Worm (Caenorhabditis elegans) whole organism, early embryonic: ENCODE results near the gene T19C4.24.

ENCODE experiments used
- B0310.2 ChIP-seq: sonication (generic microtip); optimal IDR thresholded peaks from 2 replicates; lab custom pipeline; 2016; ENCODE audit warnings: mild to moderate bottlenecking, missing genetic modification characterization, missing compliant biosample characterization
- F13C5.2 ChIP-seq: sonication (generic microtip); optimal IDR thresholded peaks from 2 replicates; lab custom pipeline; 2017; ENCODE audit warnings: mild to moderate bottlenecking, missing genetic modification characterization, inconsistent platforms, missing compliant biosample characterization
- aly-1 ChIP-seq: sonication (generic microtip); optimal IDR thresholded peaks from 2 replicates; lab custom pipeline; 2016; ENCODE audit warnings: missing genetic modification characterization, missing compliant biosample characterization
- ama-1 ChIP-seq: fragments of 150-350 bp; optimal IDR thresholded peaks from 2 replicates; lab custom pipeline; 2014
- ceh-13 ChIP-seq: fragments of 200-800 bp; sonication (Bioruptor generic); optimal IDR thresholded peaks from 2 replicates; lab custom pipeline; 2018; ENCODE audit warnings: mild to moderate bottlenecking, missing genetic modification characterization, missing compliant biosample characterization
- ceh-36 ChIP-seq: sonication (generic microtip); optimal IDR thresholded peaks from 2 replicates; lab custom pipeline; 2016; ENCODE audit warnings: missing genetic modification characterization, inconsistent platforms, missing compliant biosample characterization
- ets-7 ChIP-seq: sonication (generic microtip); optimal IDR thresholded peaks from 2 replicates; lab custom pipeline; 2016; ENCODE audit warnings: missing genotype, missing genetic modification characterization, missing compliant biosample characterization
- flt-1 ChIP-seq: fragments of 200-800 bp; sonication (Bioruptor generic); IDR thresholded peaks from 2 replicates; pipeline ENCODE4 v1.3.6; 2022; ENCODE audit warnings: missing genetic modification characterization, missing compliant biosample characterization
- hmbx-1 ChIP-seq: sonication (generic microtip); optimal IDR thresholded peaks from 2 replicates; lab custom pipeline; 2016; ENCODE audit warnings: mild to moderate bottlenecking, missing genetic modification characterization, missing compliant biosample characterization
- hmg-4 ChIP-seq: fragments of 200-800 bp; sonication (Bioruptor generic); optimal IDR thresholded peaks from 2 replicates; lab custom pipeline; 2018; ENCODE audit warnings: mild to moderate bottlenecking, missing genetic modification characterization, missing compliant biosample characterization
- hnd-1 ChIP-seq: sonication (generic microtip); optimal IDR thresholded peaks from 2 replicates; lab custom pipeline; 2016; ENCODE audit warnings: missing genetic modification characterization, missing compliant biosample characterization
- pes-1 ChIP-seq: fragments of 200-800 bp; sonication (Bioruptor generic); IDR thresholded peaks from 2 replicates; pipeline ENCODE4 v1.3.6; 2022; ENCODE audit warnings: missing genetic modification reagents, missing genetic modification characterization, missing compliant biosample characterization
- scrt-1 ChIP-seq: fragments of 200-800 bp; sonication (Bioruptor generic); IDR thresholded peaks from 2 replicates; pipeline ENCODE4 v1.3.6; 2022; ENCODE audit warnings: missing genetic modification characterization, missing compliant biosample characterization
- sea-1 ChIP-seq: fragments of 200-800 bp; sonication (Bioruptor generic); conservative IDR thresholded peaks from 2 replicates; pipeline ENCODE4 v1.3.6; 2022; ENCODE audit warnings: missing genetic modification characterization, missing compliant biosample characterization
- tbx-11 ChIP-seq: fragments of 200-800 bp; sonication (Bioruptor generic); IDR thresholded peaks from 2 replicates; pipeline ENCODE4 v1.3.6; 2022; ENCODE audit warnings: missing genetic modification characterization, missing compliant biosample characterization
- tbx-37 ChIP-seq: fragments of 200-800 bp; sonication (Bioruptor generic); conservative IDR thresholded peaks from 2 replicates; pipeline ENCODE4 v1.3.6; 2022; ENCODE audit warnings: missing genetic modification reagents, missing genetic modification characterization, missing compliant biosample characterization
- tra-4 ChIP-seq: sonication (generic microtip); optimal IDR thresholded peaks from 2 replicates; lab custom pipeline; 2017; ENCODE audit warnings: missing genetic modification characterization, missing compliant biosample characterization

The T19C4.24 gene

DNA sequence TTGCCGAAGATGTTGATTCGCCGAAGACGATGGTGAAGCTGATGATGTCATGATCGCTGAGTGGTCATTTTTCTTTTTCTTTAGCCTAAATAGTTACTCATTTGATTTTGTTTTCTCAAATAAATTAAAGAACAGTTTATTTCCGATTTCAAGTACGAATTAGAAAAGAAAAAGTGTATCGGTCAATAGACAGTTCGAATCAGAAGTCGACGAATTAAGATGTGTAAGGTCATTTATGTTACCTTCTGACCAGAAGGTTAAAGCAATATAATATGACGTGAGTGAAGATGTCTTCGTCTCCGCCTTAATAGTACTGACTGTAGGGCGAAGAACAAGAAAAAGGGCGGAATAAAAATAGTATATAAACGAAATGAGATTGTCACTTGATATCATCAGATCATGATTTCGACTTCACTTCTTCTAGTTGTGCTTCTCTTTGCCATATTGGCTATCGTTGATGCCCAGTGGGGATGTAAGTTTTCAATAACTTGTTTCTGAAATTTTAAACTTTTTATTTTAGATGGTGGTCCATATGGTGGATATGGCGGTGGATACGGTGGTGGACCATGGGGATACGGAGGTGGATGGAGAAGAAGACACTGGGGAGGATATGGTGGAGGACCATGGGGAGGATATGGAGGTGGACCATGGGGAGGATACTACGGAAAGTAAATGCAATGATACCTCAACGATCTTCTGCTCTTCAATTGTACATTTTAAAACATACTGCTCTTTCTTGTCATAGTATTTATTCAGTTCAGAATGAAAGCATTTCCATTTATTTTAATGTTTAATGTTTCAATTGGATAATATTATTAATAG is at the start of gene T19C4.24, which contains the start of gene nlp-33:
TSS of gene T19C4.24 (minus strand) at position 51 of the 822 bp plus-strand sequence.
TSS of gene nlp-33 (plus strand) at position 389 of the 822 bp plus-strand sequence.
- TF ChIP-seq scrt-1 (GFP tag; lab: Robert Waterston, UW) (no peak), ets-7 (tag; lab: Kevin White, UChicago) (no peak)

DNA sequence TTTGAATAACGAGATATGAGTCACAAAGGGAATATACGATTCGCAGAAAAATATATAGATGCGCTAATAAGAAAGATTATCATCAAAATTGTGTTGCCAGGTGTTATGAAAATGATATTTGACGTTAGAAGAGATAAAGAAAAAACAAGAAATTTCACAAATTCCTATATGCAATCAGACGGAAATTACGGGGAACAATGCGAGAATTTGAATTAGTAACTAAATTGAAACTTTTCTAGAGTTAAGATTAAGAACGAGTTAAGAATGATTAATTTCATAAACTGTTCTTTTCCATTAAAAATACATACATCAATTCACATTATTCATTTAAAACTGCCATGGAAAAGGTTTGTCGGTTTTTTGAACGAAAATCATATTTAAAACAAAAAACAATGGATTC is 49.3 kb upstream of the T19C4.24 start, which contains the start of gene clc-6:
TSS of gene clc-6 (minus strand) at position 101 of the 400 bp plus-strand sequence.
- TF ChIP-seq pes-1 (GFP tag; lab: Robert Waterston, UW) (no peak), flt-1 (GFP tag; lab: Robert Waterston, UW) (no peak), hnd-1 (no peak), F13C5.2 (tag; lab: Kevin White, UChicago) (no peak), ama-1 (no peak), aly-1 (no peak), scrt-1 (GFP tag; lab: Robert Waterston, UW) (no peak), tra-4 (no peak)

DNA sequence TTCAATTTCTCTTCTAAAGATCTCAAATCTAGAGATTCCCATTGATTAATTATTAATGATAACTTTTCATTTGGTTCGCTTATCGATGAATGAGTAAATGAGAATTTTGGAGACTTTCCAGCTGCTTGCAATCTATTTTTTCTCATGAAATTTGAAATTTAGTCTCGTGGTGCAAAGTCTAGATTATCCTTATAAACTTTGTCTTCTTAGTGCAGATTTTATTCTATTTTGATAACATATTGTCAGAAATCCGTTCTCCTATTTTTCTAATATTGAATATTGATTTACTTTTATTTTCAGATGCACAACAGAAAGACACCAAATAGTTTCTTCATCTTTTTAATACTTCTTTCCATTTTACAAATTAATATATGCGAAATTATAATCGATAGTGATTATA is 44.2 kb upstream of the T19C4.24 start, which contains the start of gene lgc-49:
TSS of gene lgc-49 (plus strand) at position 301 of the 400 bp plus-strand sequence.
- TF ChIP-seq ama-1: no peak
- no peak for TF ChIP-seq ceh-13
- TF ChIP-seq B0310.2 (tag; lab: Kevin White, UChicago): no peak
- no peak for TF ChIP-seq sea-1 (GFP tag; lab: Robert Waterston, UW)
- no peak for TF ChIP-seq ceh-36
- TF ChIP-seq ets-7 (tag; lab: Kevin White, UChicago): no peak
- TF ChIP-seq F13C5.2 (tag; lab: Kevin White, UChicago): no peak

DNA sequence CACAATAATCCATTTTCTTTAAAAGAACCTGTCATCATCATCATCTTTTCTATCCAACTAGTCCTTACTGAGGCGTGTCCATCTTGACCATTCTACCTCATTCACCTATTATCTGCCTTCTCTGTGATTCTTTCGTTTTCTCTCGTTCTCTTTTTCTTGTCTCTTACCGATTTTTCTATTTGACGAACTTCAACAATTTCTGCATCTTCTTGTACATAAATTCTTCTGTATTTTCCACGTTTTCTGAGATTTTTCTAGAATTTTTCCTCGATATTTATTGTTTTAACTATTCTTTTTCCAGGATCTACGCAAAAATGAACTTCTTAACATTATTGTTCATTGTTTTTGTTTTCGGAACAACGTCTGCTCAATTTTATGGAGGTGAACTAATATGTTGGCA is 36.1 kb upstream of the T19C4.24 start, which contains the start of gene cnc-10:
TSS of gene cnc-10 (plus strand) at position 301 of the 400 bp plus-strand sequence.
- TF ChIP-seq hnd-1: no peak
- no peak for TF ChIP-seq ceh-36
- TF ChIP-seq flt-1 (GFP tag; lab: Robert Waterston, UW): no peak
- no peak for TF ChIP-seq tra-4
- TF ChIP-seq F13C5.2 (tag; lab: Kevin White, UChicago): no peak
- no peak for TF ChIP-seq sea-1 (GFP tag; lab: Robert Waterston, UW)
- no peak for TF ChIP-seq aly-1

DNA sequence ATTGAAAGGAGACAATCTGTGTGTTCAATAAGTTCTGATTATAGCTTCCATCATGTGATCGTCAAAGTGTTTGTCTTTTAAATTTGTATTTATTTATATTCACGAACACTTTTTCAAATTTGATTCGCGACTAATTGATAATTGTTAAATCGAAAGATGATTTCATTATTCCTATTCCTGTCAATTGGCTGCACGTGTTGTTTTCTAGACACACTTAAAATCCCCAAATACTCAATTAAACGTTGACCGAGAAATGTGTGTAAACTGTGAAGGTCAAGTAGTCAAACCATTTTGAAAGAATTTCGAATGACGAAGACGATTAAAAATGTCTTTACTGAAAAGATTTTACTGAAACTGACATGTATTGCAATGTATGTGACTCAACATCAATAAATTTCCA is 34.1 kb upstream of the T19C4.24 start:
- no peak for TF ChIP-seq sea-1 (GFP tag; lab: Robert Waterston, UW)
- TF ChIP-seq ets-7 (tag; lab: Kevin White, UChicago): no peak
- TF ChIP-seq hmg-4 (GFP tag; lab: Kevin White, UChicago): no peak
- no peak for TF ChIP-seq ceh-36
- TF ChIP-seq B0310.2 (tag; lab: Kevin White, UChicago): no peak
- no peak for TF ChIP-seq ceh-13
- TF ChIP-seq flt-1 (GFP tag; lab: Robert Waterston, UW): no peak
- TF ChIP-seq tra-4: no peak
- no peak for TF ChIP-seq aly-1
- TF ChIP-seq pes-1 (GFP tag; lab: Robert Waterston, UW): no peak
- TF ChIP-seq ama-1: no peak
- TF ChIP-seq tbx-37 (GFP tag; lab: Robert Waterston, UW): no peak
- TF ChIP-seq hmbx-1 (tag; lab: Kevin White, UChicago): no peak
- no peak for TF ChIP-seq F13C5.2 (tag; lab: Kevin White, UChicago)
- TF ChIP-seq tbx-11 (GFP tag; lab: Robert Waterston, UW): no peak
- TF ChIP-seq hnd-1: no peak
- no peak for TF ChIP-seq scrt-1 (GFP tag; lab: Robert Waterston, UW)

DNA sequence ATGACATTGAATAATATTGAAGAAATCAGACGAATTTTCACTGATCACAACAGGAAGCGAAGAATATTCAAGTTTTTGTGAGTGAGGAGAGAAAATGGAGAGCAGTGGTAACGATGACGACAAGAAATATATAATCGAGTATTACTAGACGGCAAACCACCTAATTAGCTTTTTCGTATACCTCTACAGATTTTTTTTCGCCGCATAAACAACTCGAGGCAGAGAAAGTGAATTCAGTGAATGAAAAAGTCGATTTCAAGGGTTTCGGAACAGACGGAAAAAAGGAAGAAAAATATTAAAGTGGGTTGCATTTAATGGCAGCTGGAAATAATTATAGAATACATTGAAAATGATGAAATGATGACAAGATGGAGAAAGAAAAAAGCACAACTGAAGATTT is 30.8 kb upstream of the T19C4.24 start, which contains the start of gene gpa-1:
TSS of gene gpa-1 (minus strand) at position 101 of the 400 bp plus-strand sequence.
- TF ChIP-seq F13C5.2 (tag; lab: Kevin White, UChicago) (no peak), ceh-36 (no peak), tbx-11 (GFP tag; lab: Robert Waterston, UW) (no peak), sea-1 (GFP tag; lab: Robert Waterston, UW) (no peak), pes-1 (GFP tag; lab: Robert Waterston, UW) (no peak), ets-7 (tag; lab: Kevin White, UChicago) (no peak), tra-4 (no peak), ama-1 (no peak), B0310.2 (tag; lab: Kevin White, UChicago) (no peak), aly-1 (no peak), tbx-37 (GFP tag; lab: Robert Waterston, UW) (no peak)

DNA sequence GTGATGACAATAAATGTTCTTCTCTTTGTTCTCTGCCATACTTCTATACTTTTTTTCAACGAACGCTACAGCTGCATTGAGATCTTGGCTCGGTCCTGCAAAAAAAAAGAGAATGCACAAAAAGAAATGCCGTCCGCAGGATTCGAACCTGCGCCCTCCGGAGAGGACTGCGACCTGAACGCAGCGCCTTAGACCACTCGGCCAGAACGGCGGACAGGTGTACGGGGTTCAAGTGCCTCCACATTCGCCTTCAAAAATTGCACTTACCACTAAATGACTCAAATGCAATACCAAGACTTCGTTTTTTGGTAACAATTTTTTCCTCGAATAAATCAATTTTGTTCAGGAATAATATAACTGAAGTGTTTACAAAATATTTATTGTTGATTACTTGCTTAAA is 27.9 kb upstream of the T19C4.24 start:
- no peak for TF ChIP-seq ceh-36
- no peak for TF ChIP-seq hmg-4 (GFP tag; lab: Kevin White, UChicago)
- no peak for TF ChIP-seq ceh-13
- no peak for TF ChIP-seq aly-1
- TF ChIP-seq sea-1 (GFP tag; lab: Robert Waterston, UW): no peak
- no peak for TF ChIP-seq B0310.2 (tag; lab: Kevin White, UChicago)
- no peak for TF ChIP-seq ets-7 (tag; lab: Kevin White, UChicago)
- no peak for TF ChIP-seq tbx-37 (GFP tag; lab: Robert Waterston, UW)

DNA sequence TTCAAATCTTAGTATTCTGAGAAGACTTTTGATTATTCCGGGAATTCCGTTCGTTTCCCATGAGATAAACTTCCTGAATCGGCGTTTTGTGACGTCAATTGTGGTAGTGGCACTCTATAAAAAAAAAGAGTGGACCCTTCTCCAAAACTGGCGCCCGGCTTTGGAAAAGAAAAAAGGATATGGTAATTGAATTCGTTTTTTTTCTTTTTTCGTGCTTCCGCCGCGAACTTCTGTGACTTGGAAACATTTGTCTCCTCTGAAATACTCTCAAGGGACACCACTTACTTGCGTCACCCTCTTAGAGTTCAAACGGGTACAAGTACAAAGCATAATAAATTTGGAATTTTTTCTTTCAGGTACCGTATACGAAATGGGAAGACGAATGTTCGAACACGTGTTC is 25.9 kb upstream of the T19C4.24 start:
- TF ChIP-seq hmbx-1 (tag; lab: Kevin White, UChicago) (no peak), ceh-13 (no peak), tbx-37 (GFP tag; lab: Robert Waterston, UW) (no peak), hnd-1 (no peak)
